Worm (Caenorhabditis elegans) whole organism, L2 larva: ENCODE data around the gene C34F11.1.

Experiments used
- fos-1 ChIP-seq: fragments of 150-350 bp; optimal IDR thresholded peaks from 2 replicates; lab custom pipeline; 2014; ENCODE audit warnings: missing biosample characterization, missing genetic modification characterization
- nhr-12 ChIP-seq: fragments of 150-350 bp; optimal IDR thresholded peaks from 2 replicates; lab custom pipeline; 2014; ENCODE audit warnings: missing biosample characterization, missing genetic modification characterization
- nhr-25 ChIP-seq: fragments of 150-350 bp; sonication (generic microtip); optimal IDR thresholded peaks from 3 replicates; lab custom pipeline; 2014; ENCODE audit warnings: missing biosample characterization, missing genetic modification characterization
- skn-1 ChIP-seq: sonication (generic microtip); optimal IDR thresholded peaks from 2 replicates; lab custom pipeline; 2017; ENCODE audit warnings: missing biosample characterization, missing genetic modification characterization
- unc-55 ChIP-seq: fragments of 150-350 bp; sonication (generic microtip); optimal IDR thresholded peaks from 3 replicates; lab custom pipeline; 2014; ENCODE audit warnings: missing biosample characterization, missing genetic modification reagents, missing genetic modification characterization

- TF ChIP-seq skn-1 (tag; lab: Kevin White, UChicago) = no peak
- no peak for TF ChIP-seq unc-55 (GFP tag; lab: Kevin White, UChicago)
- no peak for TF ChIP-seq fos-1
- no peak for TF ChIP-seq nhr-25
- no peak for TF ChIP-seq nhr-12 (tag; lab: Kevin White, UChicago)
Observed at ce11 chrII:5174370-5174769, 38.4 kb upstream of the C34F11.1 start, which contains the start of gene C27D6.3.
